Fruit fly (Drosophila melanogaster) whole organism, larva: ENCODE data around the gene skl.
"Not testable (repeated sequence)": the region's sequence is repeated elsewhere in the genome, so short reads cannot be mapped to it uniquely, and the experiment has no call there.

ENCODE experiments used
- noc ChIP-seq: fragments of 200-800 bp; sonication (Bioruptor generic); optimal IDR thresholded peaks from 3 replicates; lab custom pipeline; 2019; ENCODE audit warnings: missing biosample characterization, mild to moderate bottlenecking, missing genetic modification characterization, moderate library complexity

The skl gene

dm6 chr3L:18439809-18440256, at the start of gene skl:
skl (minus strand) TSS chr3L:18439942.
- no peak for TF ChIP-seq noc (tag; lab: Kevin White, UChicago)

dm6 chr3L:18472284-18472683, 32.5 kb upstream of the skl start, which contains the start of gene Met75Ca:
Met75Ca (minus strand) TSS chr3L:18472384.
- TF ChIP-seq noc (tag; lab: Kevin White, UChicago): not testable (repeated sequence)

dm6 chr3L:18469518-18469917, 29.8 kb upstream of the skl start, which contains the start of gene Met75Cb:
Met75Cb (minus strand) TSS chr3L:18469618.
- TF ChIP-seq noc (tag; lab: Kevin White, UChicago): not testable (repeated sequence)

- no peak for TF ChIP-seq noc (tag; lab: Kevin White, UChicago)
These were observed 23.3 kb upstream of the skl start, which contains the start of gene CG4306 for dm6 chr3L:18463063-18463462. CG4306 (minus strand) TSS chr3L:18463163.

- TF ChIP-seq noc (tag; lab: Kevin White, UChicago): peak; percentile 76
These were observed 21.3 kb upstream of the skl start, which contains the start of gene CG32196 for dm6 chr3L:18460987-18461403. CG32196 (minus strand) TSS chr3L:18461024.

- no peak for TF ChIP-seq noc (tag; lab: Kevin White, UChicago)
These were observed 20.7 kb upstream of the skl start for dm6 chr3L:18460317-18460912.

- TF ChIP-seq noc (tag; lab: Kevin White, UChicago): no peak
These were observed 9.9 kb upstream of the skl start for dm6 chr3L:18449691-18450090.

- TF ChIP-seq noc (tag; lab: Kevin White, UChicago): no peak
These were observed 9.1 kb downstream of the skl start for dm6 chr3L:18430600-18430999.

- TF ChIP-seq noc (tag; lab: Kevin White, UChicago): no peak
These were observed 14.5 kb downstream of the skl start for dm6 chr3L:18425288-18425687.

dm6 chr3L:18423011-18423410, 16.7 kb downstream of the skl start:
- TF ChIP-seq noc (tag; lab: Kevin White, UChicago): no peak

- TF ChIP-seq noc (tag; lab: Kevin White, UChicago): no peak
These were observed 21.9 kb downstream of the skl start for dm6 chr3L:18417820-18418219.

dm6 chr3L:18411334-18411733, 28.4 kb downstream of the skl start:
- no peak for TF ChIP-seq noc (tag; lab: Kevin White, UChicago)

dm6 chr3L:18405569-18406358, 34.0 kb downstream of the skl start:
- no peak for TF ChIP-seq noc (tag; lab: Kevin White, UChicago)

- TF ChIP-seq noc (tag; lab: Kevin White, UChicago): no peak
These were observed 35.4 kb downstream of the skl start for dm6 chr3L:18404347-18404746.

dm6 chr3L:18402628-18403587, 36.8 kb downstream of the skl start:
- TF ChIP-seq noc (tag; lab: Kevin White, UChicago): no peak
